Worm (Caenorhabditis elegans) whole organism, young adult: ENCODE data around the gene Y22D7AL.6.

Experiments
- B0261.1 ChIP-seq: sonication (generic microtip); optimal IDR thresholded peaks from 2 replicates; lab custom pipeline; 2016; ENCODE audit warnings: mild to moderate bottlenecking, missing genetic modification characterization, moderate library complexity, missing compliant biosample characterization
- D2030.7 ChIP-seq: fragments of 200-800 bp; sonication (Bioruptor generic); IDR thresholded peaks from 2 replicates; pipeline ENCODE4 v1.3.6; 2022; ENCODE audit warnings: missing genetic modification reagents, missing genetic modification characterization, missing compliant biosample characterization
- F23B12.7 ChIP-seq: sonication (generic microtip); optimal IDR thresholded peaks from 2 replicates; lab custom pipeline; 2017; ENCODE audit warnings: missing genetic modification characterization, mild to moderate bottlenecking, missing compliant biosample characterization, antibody characterized with exemption, moderate library complexity; ENCODE audit not compliant: insufficient read depth
- F33H1.4 ChIP-seq: fragments of 200-800 bp; sonication (Bioruptor generic); IDR thresholded peaks from 2 replicates; pipeline ENCODE4 v1.3.6; 2022; ENCODE audit warnings: missing genetic modification reagents, missing genetic modification characterization, missing compliant biosample characterization
- F39B2.1 ChIP-seq: fragments of 200-800 bp; sonication (Bioruptor generic); IDR thresholded peaks from 2 replicates; pipeline ENCODE4 v1.3.6; 2022; ENCODE audit warnings: missing genetic modification reagents, missing genetic modification characterization, missing compliant biosample characterization
- F49E8.2 ChIP-seq: sonication (generic microtip); optimal IDR thresholded peaks from 3 replicates; lab custom pipeline; 2017; ENCODE audit warnings: missing genetic modification characterization, mild to moderate bottlenecking, missing compliant biosample characterization, antibody characterized with exemption, moderate library complexity; ENCODE audit not compliant: insufficient read depth
- F52B5.7 ChIP-seq: sonication (generic microtip); optimal IDR thresholded peaks from 2 replicates; lab custom pipeline; 2016; ENCODE audit warnings: mild to moderate bottlenecking, missing genetic modification characterization, missing compliant biosample characterization
- K11D2.4 ChIP-seq: fragments of 200-800 bp; sonication (Bioruptor generic); IDR thresholded peaks from 2 replicates; pipeline ENCODE4 v1.3.6; 2022; ENCODE audit warnings: missing genetic modification reagents, missing genetic modification characterization, missing compliant biosample characterization
- K12H6.12 ChIP-seq: fragments of 200-800 bp; sonication (Bioruptor generic); optimal IDR thresholded peaks from 2 replicates; lab custom pipeline; 2018; ENCODE audit warnings: mild to moderate bottlenecking, missing genetic modification characterization, missing compliant biosample characterization
- T07F8.4 ChIP-seq: sonication (generic microtip); optimal IDR thresholded peaks from 2 replicates; lab custom pipeline; 2016; ENCODE audit warnings: mild to moderate bottlenecking, missing genetic modification characterization, moderate library complexity, missing compliant biosample characterization
- Y67H2A.10 ChIP-seq: fragments of 200-800 bp; sonication (Bioruptor generic); conservative IDR thresholded peaks from 2 replicates; pipeline ENCODE4 v1.3.6; 2022; ENCODE audit warnings: missing genetic modification reagents, missing genetic modification characterization, missing compliant biosample characterization
- attf-3 ChIP-seq: fragments of 200-800 bp; sonication (Bioruptor generic); conservative IDR thresholded peaks from 2 replicates; pipeline ENCODE4 v1.3.6; 2022; ENCODE audit warnings: missing genetic modification reagents, missing genetic modification characterization, missing compliant biosample characterization
- bed-1 ChIP-seq: fragments of 200-800 bp; sonication (Bioruptor generic); IDR thresholded peaks from 2 replicates; pipeline ENCODE4 v1.3.6; 2022; ENCODE audit warnings: missing genetic modification reagents, missing genetic modification characterization, missing compliant biosample characterization
- ceh-27 ChIP-seq: fragments of 200-800 bp; sonication (Bioruptor generic); optimal IDR thresholded peaks from 2 replicates; lab custom pipeline; 2018; ENCODE audit warnings: mild to moderate bottlenecking, missing genetic modification characterization, moderate library complexity, missing compliant biosample characterization
- ceh-79 ChIP-seq: sonication (generic microtip); optimal IDR thresholded peaks from 2 replicates; lab custom pipeline; 2017; ENCODE audit warnings: mild to moderate bottlenecking, missing genetic modification characterization, missing compliant biosample characterization
- ceh-91 ChIP-seq: fragments of 200-800 bp; sonication (Bioruptor generic); IDR thresholded peaks from 2 replicates; pipeline ENCODE4 v1.3.6; 2022; ENCODE audit warnings: missing genetic modification reagents, missing genetic modification characterization, missing compliant biosample characterization
- die-1 ChIP-seq: sonication (generic microtip); optimal IDR thresholded peaks from 2 replicates; lab custom pipeline; 2016; ENCODE audit warnings: missing genotype, mild to moderate bottlenecking, missing genetic modification characterization, missing compliant biosample characterization
- dpl-1 ChIP-seq: fragments of 150-350 bp; optimal IDR thresholded peaks from 2 replicates; lab custom pipeline; 2014; ENCODE audit warnings: missing biosample characterization, missing genetic modification reagents, missing genetic modification characterization
- efl-1 ChIP-seq: fragments of 150-350 bp; optimal IDR thresholded peaks from 2 replicates; lab custom pipeline; 2014; ENCODE audit warnings: missing biosample characterization, missing genetic modification reagents, missing genetic modification characterization
- egl-18 ChIP-seq: fragments of 200-800 bp; sonication (Bioruptor generic); IDR thresholded peaks from 2 replicates; pipeline ENCODE4 v1.3.6; 2022; ENCODE audit warnings: missing genetic modification reagents, missing genetic modification characterization, missing compliant biosample characterization
- egl-44 ChIP-seq: fragments of 200-800 bp; sonication (Bioruptor generic); IDR thresholded peaks from 2 replicates; pipeline ENCODE4 v1.3.6; 2022; ENCODE audit warnings: missing genetic modification reagents, missing genetic modification characterization, missing compliant biosample characterization
- hlh-26 ChIP-seq: fragments of 200-800 bp; sonication (Bioruptor generic); conservative IDR thresholded peaks from 2 replicates; pipeline ENCODE4 v1.3.6; 2022; ENCODE audit warnings: missing genetic modification reagents, missing genetic modification characterization, missing compliant biosample characterization
- hmg-20 ChIP-seq: fragments of 200-800 bp; sonication (Bioruptor generic); IDR thresholded peaks from 2 replicates; pipeline ENCODE4 v1.3.6; 2022; ENCODE audit warnings: missing genetic modification reagents, missing genetic modification characterization, missing compliant biosample characterization
- hrde-1 ChIP-seq: sonication (generic microtip); optimal IDR thresholded peaks from 2 replicates; lab custom pipeline; 2016; ENCODE audit warnings: missing genetic modification characterization, mild to moderate bottlenecking, missing compliant biosample characterization, moderate library complexity, missing genotype, missing genetic modification reagents, borderline replicate concordance
- hsf-1 ChIP-seq: fragments of 200-800 bp; sonication (Bioruptor generic); IDR thresholded peaks from 2 replicates; pipeline ENCODE4 v1.3.6; 2022; ENCODE audit warnings: missing genetic modification reagents, missing genetic modification characterization, missing compliant biosample characterization
- let-607 ChIP-seq, 2 experiments: fragments of 200-800 bp in 1 of 2; sonication (Bioruptor generic) in 1 of 2; sonication (generic microtip) in 1 of 2; optimal IDR thresholded peaks; 2 replicates each; lab custom pipeline; 2016 to 2018; ENCODE audit warnings: mild to moderate bottlenecking in 2 of 2, missing compliant biosample characterization in 2 of 2, missing genetic modification characterization in 2 of 2, moderate library complexity in 2 of 2, missing genotype in 1 of 2
- lir-1 ChIP-seq: fragments of 200-800 bp; sonication (Bioruptor generic); conservative IDR thresholded peaks from 2 replicates; pipeline ENCODE4 v1.3.6; 2022; ENCODE audit warnings: missing genetic modification reagents, missing genetic modification characterization, missing compliant biosample characterization
- madf-8 ChIP-seq: fragments of 200-800 bp; sonication (Bioruptor generic); conservative IDR thresholded peaks from 2 replicates; pipeline ENCODE4 v1.3.6; 2022; ENCODE audit warnings: missing genetic modification reagents, missing genetic modification characterization, missing compliant biosample characterization
- mes-4 ChIP-seq: sonication (generic microtip); optimal IDR thresholded peaks from 2 replicates; lab custom pipeline; 2016; ENCODE audit warnings: missing genotype, missing genetic modification characterization, missing compliant biosample characterization
- nhr-120 ChIP-seq: fragments of 200-800 bp; sonication (Bioruptor generic); IDR thresholded peaks from 2 replicates; pipeline ENCODE4 v1.3.6; 2022; ENCODE audit warnings: missing genetic modification characterization, missing compliant biosample characterization
- nhr-179 ChIP-seq: sonication (generic microtip); optimal IDR thresholded peaks from 2 replicates; lab custom pipeline; 2016; ENCODE audit warnings: mild to moderate bottlenecking, missing genetic modification characterization, missing compliant biosample characterization
- nhr-27 ChIP-seq: fragments of 200-800 bp; sonication (Bioruptor generic); optimal IDR thresholded peaks from 2 replicates; lab custom pipeline; 2018; ENCODE audit warnings: mild to moderate bottlenecking, missing genetic modification characterization, moderate library complexity, missing compliant biosample characterization
- nhr-90 ChIP-seq: sonication (generic microtip); optimal IDR thresholded peaks from 2 replicates; lab custom pipeline; 2016; ENCODE audit warnings: missing genotype, mild to moderate bottlenecking, missing genetic modification characterization, missing compliant biosample characterization
- pbrm-1 ChIP-seq: fragments of 200-800 bp; sonication (Bioruptor generic); IDR thresholded peaks from 2 replicates; pipeline ENCODE4 v1.3.6; 2022; ENCODE audit warnings: missing genetic modification reagents, missing genetic modification characterization, missing compliant biosample characterization
- rcor-1 ChIP-seq: fragments of 200-800 bp; sonication (Bioruptor generic); IDR thresholded peaks from 2 replicates; pipeline ENCODE4 v1.3.6; 2022; ENCODE audit warnings: missing genetic modification reagents, missing genetic modification characterization, missing compliant biosample characterization
- rec-8 ChIP-seq, 2 experiments: sonication (generic microtip); optimal IDR thresholded peaks; 2 replicates each; lab custom pipeline; 2016; ENCODE audit warnings: mild to moderate bottlenecking in 2 of 2, missing genetic modification characterization in 2 of 2, missing genetic modification reagents in 2 of 2, missing genotype in 2 of 2, missing biosample characterization in 1 of 2, missing compliant biosample characterization in 1 of 2, moderate library complexity in 1 of 2
- repo-1 ChIP-seq: sonication (generic microtip); optimal IDR thresholded peaks from 2 replicates; lab custom pipeline; 2017; ENCODE audit warnings: mild to moderate bottlenecking, missing genetic modification characterization, missing compliant biosample characterization
- sea-2 ChIP-seq: fragments of 200-800 bp; sonication (Bioruptor generic); IDR thresholded peaks from 2 replicates; pipeline ENCODE4 v1.3.6; 2022; ENCODE audit warnings: missing genetic modification characterization, missing compliant biosample characterization
- snpc-3.4 ChIP-seq: sonication (generic microtip); optimal IDR thresholded peaks from 2 replicates; lab custom pipeline; 2017; ENCODE audit warnings: missing genetic modification characterization, mild to moderate bottlenecking, missing compliant biosample characterization, antibody characterized with exemption, moderate library complexity, missing genotype, missing genetic modification reagents
- tbp1 ChIP-seq: fragments of 200-800 bp; sonication (Bioruptor generic); optimal IDR thresholded peaks from 2 replicates; lab custom pipeline; 2018; ENCODE audit warnings: mild to moderate bottlenecking, missing genetic modification characterization, missing compliant biosample characterization
- unc-130 ChIP-seq: sonication (generic microtip); optimal IDR thresholded peaks from 2 replicates; lab custom pipeline; 2016; ENCODE audit warnings: missing genetic modification reagents, missing genetic modification characterization, missing compliant biosample characterization
- ztf-3 ChIP-seq: fragments of 200-800 bp; sonication (Bioruptor generic); optimal IDR thresholded peaks from 2 replicates; lab custom pipeline; 2018; ENCODE audit warnings: mild to moderate bottlenecking, missing genetic modification characterization, missing compliant biosample characterization

Gene Y22D7AL.6

ce11 chrIII:1616245-1617026, 11.7 kb downstream of the Y22D7AL.6 start (continued):
- TF ChIP-seq rec-8 (tag; optimal IDR thresholded peaks at IDR 0.05; lab: Kevin White, UChicago), result peak in 1 of 2 experiments; percentile 41
- no peak for TF ChIP-seq K11D2.4 (GFP tag; lab: Robert Waterston, UW)
- TF ChIP-seq unc-130, result peak; percentile 47
- TF ChIP-seq repo-1 (tag; lab: Kevin White, UChicago), result peak; percentile 93
- peak; percentile 38; the same call in 1 of the 2 replicates for TF ChIP-seq D2030.7

DNA sequence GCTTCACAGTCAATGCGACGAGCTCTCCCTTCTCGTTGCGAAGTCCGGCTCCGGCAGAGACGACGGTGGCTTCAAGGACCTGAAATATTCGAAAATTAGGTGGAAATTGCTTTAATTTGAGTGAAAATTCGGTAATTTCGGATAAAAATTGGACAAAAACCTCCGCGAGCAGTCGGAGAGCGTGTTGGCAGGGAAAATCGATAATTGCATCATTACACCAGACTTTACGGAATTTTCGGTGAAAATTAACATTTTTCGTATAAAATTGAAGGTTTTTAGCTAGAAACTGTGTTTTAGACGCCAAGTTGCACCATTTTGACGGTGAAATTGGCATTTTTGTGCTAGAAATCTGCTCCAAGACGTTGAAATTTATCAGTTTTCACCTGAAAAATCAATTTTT, 13.6 kb downstream of the Y22D7AL.6 start:
- TF ChIP-seq T07F8.4 (tag; lab: Kevin White, UChicago) (no peak), let-607 (tag; optimal IDR thresholded peaks at IDR 0.05; lab: Kevin White, UChicago) (no peak), attf-3 (no peak), snpc-3.4 (no peak), nhr-120 (GFP tag; lab: Robert Waterston, UW) (no peak), efl-1 (GFP tag; lab: Kevin White, UChicago) (no peak), hsf-1 (no peak), pbrm-1 (no peak), hlh-26 (GFP tag; lab: Robert Waterston, UW) (no peak), F49E8.2 (no peak), lir-1 (GFP tag; lab: Robert Waterston, UW) (no peak), ztf-3 (GFP tag; lab: Kevin White, UChicago) (no peak), F33H1.4 (GFP tag; lab: Robert Waterston, UW) (no peak), F23B12.7 (tag; lab: Kevin White, UChicago) (no peak), egl-44 (GFP tag; lab: Robert Waterston, UW) (no peak), dpl-1 (GFP tag; lab: Kevin White, UChicago) (no peak)

DNA sequence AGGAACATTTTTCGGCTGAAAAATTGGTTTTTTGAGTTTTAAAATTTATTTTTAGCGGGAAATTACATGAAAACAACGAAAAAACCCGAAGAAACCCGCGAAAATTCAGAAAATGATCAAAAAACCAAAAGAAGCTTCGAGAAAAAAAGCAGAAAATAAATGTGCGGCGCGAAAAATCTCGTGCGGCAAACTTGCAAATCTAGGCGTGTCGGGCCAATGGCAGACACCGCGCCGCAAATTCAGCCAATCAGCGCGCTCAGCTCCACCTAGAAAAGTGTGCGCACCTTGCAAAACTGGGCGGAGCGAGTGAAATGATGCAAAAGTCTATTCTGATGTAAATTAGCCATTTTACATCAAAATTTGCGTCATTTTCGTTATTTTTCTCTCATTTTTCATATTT, 14.2 kb downstream of the Y22D7AL.6 start, which contains the start of gene Y22D7AL.10:
Gene Y22D7AL.10, minus strand, starts transcription at position 15 of the 400 bp plus-strand sequence.
- TF ChIP-seq nhr-90 (tag; lab: Kevin White, UChicago), result peak; percentile 82
- peak; percentile 96 for TF ChIP-seq ceh-91 (GFP tag; lab: Robert Waterston, UW)
- TF ChIP-seq nhr-179 (tag; lab: Kevin White, UChicago), result no peak
- TF ChIP-seq mes-4 (tag; lab: Kevin White, UChicago), result peak; percentile 56
- peak; percentile 97 for TF ChIP-seq rcor-1
- peak; percentile 80 for TF ChIP-seq tbp1 (GFP tag; lab: Kevin White, UChicago)
- peak; percentile 94 for TF ChIP-seq Y67H2A.10 (GFP tag; lab: Robert Waterston, UW)
- TF ChIP-seq unc-130, result peak; percentile 98
- TF ChIP-seq hrde-1 (tag; lab: Kevin White, UChicago), result peak; percentile 96
- peak; percentile 51 for TF ChIP-seq B0261.1 (tag; lab: Kevin White, UChicago)
- TF ChIP-seq nhr-27 (tag; lab: Kevin White, UChicago), result peak; percentile 90
- peak; percentile 96 for TF ChIP-seq F49E8.2
- TF ChIP-seq bed-1 (GFP tag; lab: Robert Waterston, UW), result no peak
- TF ChIP-seq egl-18, result peak; percentile 90
- peak; percentile 91 for TF ChIP-seq F39B2.1
- TF ChIP-seq die-1 (tag; lab: Kevin White, UChicago), result peak; percentile 77
- TF ChIP-seq hsf-1, result peak; percentile 99
- peak; percentile 83 for TF ChIP-seq ztf-3 (GFP tag; lab: Kevin White, UChicago)
- peak; percentile 95 for TF ChIP-seq ceh-79 (tag; lab: Kevin White, UChicago)
- peak; percentile 68; the same call in 1 of the 2 replicates for TF ChIP-seq sea-2
- TF ChIP-seq K12H6.12, result peak; percentile 97
- peak; percentile 99 for TF ChIP-seq D2030.7
- TF ChIP-seq F52B5.7 (tag; lab: Kevin White, UChicago), result peak; percentile 94
- peak; percentile 99 for TF ChIP-seq repo-1 (tag; lab: Kevin White, UChicago)
- TF ChIP-seq ceh-27 (GFP tag; lab: Kevin White, UChicago), result peak; percentile 98
- TF ChIP-seq hmg-20, result peak; percentile 91
- peak; percentile 92 for TF ChIP-seq dpl-1 (GFP tag; lab: Kevin White, UChicago)
- peak; percentile 92 for TF ChIP-seq madf-8 (GFP tag; lab: Robert Waterston, UW)
- TF ChIP-seq lir-1 (GFP tag; lab: Robert Waterston, UW), result peak; percentile 97
